Fruit fly (Drosophila melanogaster) S2 (cell line): ENCODE results near the gene Muc68Ca.

Source experiments
- CG8478 ChIP-seq: fragments of >200 bp; optimal IDR thresholded peaks from 2 replicates; lab custom pipeline; 2018
- CTCF ChIP-seq, 2 experiments: fragments of >200 bp; optimal IDR thresholded peaks; 2 replicates each; lab custom pipeline; 2018

- TF ChIP-seq CTCF (optimal IDR thresholded peaks at IDR 0.05; lab: Kevin White, UChicago) (no peak), CG8478 (lab: Kevin White, UChicago) (no peak)
These were observed 36.3 kb upstream of the Muc68Ca start for dm6 chr3L:11656189-11656588.
